Fruit fly (Drosophila melanogaster) whole organism, embryonic: ENCODE measurements around the gene net.
A peak's percentile ranks its signal among the peaks of the same experiment; 100 is the strongest.

Experiments used
- B-H2 ChIP-seq: fragments of 200-800 bp; sonication (Bioruptor generic); optimal IDR thresholded peaks from 2 replicates; lab custom pipeline; 2018; ENCODE audit warnings: missing biosample characterization, mild to moderate bottlenecking, missing genetic modification characterization
- CG12219 ChIP-seq: fragments of 200-800 bp; sonication (Bioruptor generic); optimal IDR thresholded peaks from 3 replicates; lab custom pipeline; 2018; ENCODE audit warnings: missing biosample characterization, mild to moderate bottlenecking, missing genetic modification characterization
- CG12236 ChIP-seq: fragments of 200-800 bp; sonication (Bioruptor generic); optimal IDR thresholded peaks from 2 replicates; lab custom pipeline; 2016; ENCODE audit warnings: missing biosample characterization, missing genetic modification characterization
- CG12769 ChIP-seq: fragments of 200-800 bp; sonication (Bioruptor generic); optimal IDR thresholded peaks from 2 replicates; lab custom pipeline; 2019; ENCODE audit warnings: missing biosample characterization, mild to moderate bottlenecking, missing genetic modification characterization, moderate library complexity
- CG17361 ChIP-seq: fragments of 200-800 bp; sonication (Bioruptor generic); IDR thresholded peaks from 3 replicates; pipeline ENCODE4 v1.3.6; 2022; ENCODE audit warnings: missing biosample characterization, missing genetic modification characterization
- CG17385 ChIP-seq: fragments of 200-800 bp; sonication (Bioruptor generic); optimal IDR thresholded peaks from 3 replicates; lab custom pipeline; 2018; ENCODE audit warnings: missing biosample characterization, mild to moderate bottlenecking, missing genetic modification characterization
- CG18262 ChIP-seq: fragments of 200-800 bp; optimal IDR thresholded peaks from 3 replicates; lab custom pipeline; 2019; ENCODE audit warnings: missing biosample characterization, mild to moderate bottlenecking, missing genetic modification characterization, moderate library complexity
- CG2712 ChIP-seq: fragments of 200-800 bp; optimal IDR thresholded peaks from 3 replicates; lab custom pipeline; 2019; ENCODE audit warnings: missing biosample characterization, mild to moderate bottlenecking, missing genetic modification characterization, moderate library complexity
- CG31388 ChIP-seq: fragments of 200-800 bp; sonication (Bioruptor generic); optimal IDR thresholded peaks from 2 replicates; lab custom pipeline; 2016; ENCODE audit warnings: missing biosample characterization, missing genetic modification characterization
- CG33557 ChIP-seq: fragments of 200-800 bp; sonication (Bioruptor generic); optimal IDR thresholded peaks from 2 replicates; lab custom pipeline; 2019; ENCODE audit warnings: missing biosample characterization, mild to moderate bottlenecking, missing genetic modification characterization, moderate library complexity
- CG34422 ChIP-seq: fragments of 200-800 bp; sonication (Bioruptor generic); IDR thresholded peaks from 3 replicates; pipeline ENCODE4 v1.3.6; 2022; ENCODE audit warnings: missing biosample characterization, missing genetic modification characterization
- CG4282 ChIP-seq: fragments of 200-800 bp; sonication (Bioruptor generic); optimal IDR thresholded peaks from 2 replicates; lab custom pipeline; 2016; ENCODE audit warnings: missing biosample characterization, missing genetic modification characterization
- CG4328 ChIP-seq: fragments of 200-800 bp; sonication (Bioruptor generic); optimal IDR thresholded peaks from 3 replicates; lab custom pipeline; 2017; ENCODE audit warnings: missing biosample characterization, missing genetic modification reagents, missing genetic modification characterization
- CG5180 ChIP-seq: fragments of 200-800 bp; sonication (Bioruptor generic); optimal IDR thresholded peaks from 3 replicates; lab custom pipeline; 2017; ENCODE audit warnings: missing biosample characterization, missing genetic modification characterization, mild to moderate bottlenecking, moderate library complexity, missing genetic modification reagents
- CG6689 ChIP-seq: fragments of 200-800 bp; sonication (Bioruptor generic); IDR thresholded peaks from 2 replicates; pipeline ENCODE4 v1.3.6; 2022; ENCODE audit warnings: missing biosample characterization, missing genetic modification characterization
- CG8765 ChIP-seq: fragments of 200-800 bp; sonication (Bioruptor generic); IDR thresholded peaks from 2 replicates; pipeline ENCODE4 v1.3.6; 2022; ENCODE audit warnings: missing biosample characterization, missing genetic modification characterization
- CoRest ChIP-seq: fragments of 200-800 bp; sonication (Bioruptor generic); optimal IDR thresholded peaks from 3 replicates; lab custom pipeline; 2018; ENCODE audit warnings: missing biosample characterization, mild to moderate bottlenecking, missing genetic modification characterization, moderate library complexity
- Fer1 ChIP-seq: fragments of 200-800 bp; sonication (Bioruptor generic); optimal IDR thresholded peaks from 2 replicates; lab custom pipeline; 2017; ENCODE audit warnings: missing biosample characterization, mild to moderate bottlenecking, missing genetic modification characterization
- Rfx ChIP-seq: fragments of 200-800 bp; sonication (Bioruptor generic); IDR thresholded peaks from 2 replicates; pipeline ENCODE4 v1.3.6; 2022; ENCODE audit warnings: missing biosample characterization, missing genetic modification characterization
- Six4 ChIP-seq: fragments of 200-800 bp; sonication (Bioruptor generic); optimal IDR thresholded peaks from 2 replicates; lab custom pipeline; 2016; ENCODE audit warnings: missing biosample characterization, missing genetic modification characterization
- Stat92E ChIP-seq, 3 experiments: fragments of >200 bp in 2 of 3; fragments of 200-800 bp in 1 of 3; sonication (Bioruptor generic) in 1 of 3; optimal IDR thresholded peaks; 2 replicates each; lab custom pipeline; 2017 to 2019; ENCODE audit warnings: missing biosample characterization in 3 of 3, missing genetic modification characterization in 3 of 3, mild to moderate bottlenecking in 1 of 3, moderate library complexity in 1 of 3
- Usf ChIP-seq: fragments of 200-800 bp; sonication (Bioruptor generic); optimal IDR thresholded peaks from 2 replicates; lab custom pipeline; 2017; ENCODE audit warnings: missing genotype, missing biosample characterization, missing genetic modification characterization
- abd-A ChIP-seq: fragments of 200-800 bp; sonication (Bioruptor generic); optimal IDR thresholded peaks from 3 replicates; lab custom pipeline; 2019; ENCODE audit warnings: missing biosample characterization, mild to moderate bottlenecking, missing genetic modification characterization, moderate library complexity
- bbx ChIP-seq: fragments of 200-800 bp; sonication (Bioruptor generic); IDR thresholded peaks from 2 replicates; pipeline ENCODE4 v1.3.6; 2022; ENCODE audit warnings: missing biosample characterization, missing genetic modification characterization; ENCODE audit not compliant: partially characterized antibody
- bsh ChIP-seq, 2 experiments: fragments of 200-800 bp; sonication (Bioruptor generic); optimal IDR thresholded peaks; 2 replicates each; lab custom pipeline; 2017 to 2018; ENCODE audit warnings: mild to moderate bottlenecking in 2 of 2, missing biosample characterization in 2 of 2, missing genetic modification characterization in 2 of 2, moderate library complexity in 1 of 2
- cg ChIP-seq: fragments of 200-800 bp; sonication (Bioruptor generic); optimal IDR thresholded peaks from 3 replicates; lab custom pipeline; 2019; ENCODE audit warnings: missing biosample characterization, mild to moderate bottlenecking, missing genetic modification characterization, moderate library complexity
- chinmo ChIP-seq: fragments of 200-800 bp; sonication (Bioruptor generic); IDR thresholded peaks from 4 replicates; pipeline ENCODE4 v1.3.6; 2022; ENCODE audit warnings: missing biosample characterization, missing genetic modification characterization; ENCODE audit not compliant: partially characterized antibody
- dmrt11E ChIP-seq: fragments of 200-800 bp; sonication (Bioruptor generic); optimal IDR thresholded peaks from 3 replicates; lab custom pipeline; 2018; ENCODE audit warnings: missing biosample characterization, mild to moderate bottlenecking, missing genetic modification characterization, moderate library complexity
- dysf ChIP-seq: fragments of 200-800 bp; sonication (Bioruptor generic); IDR thresholded peaks from 3 replicates; pipeline ENCODE4 v1.3.6; 2022; ENCODE audit warnings: missing biosample characterization, missing genetic modification characterization
- ewg ChIP-seq: fragments of 200-800 bp; sonication (Bioruptor generic); optimal IDR thresholded peaks from 3 replicates; lab custom pipeline; 2017; ENCODE audit warnings: mild to moderate bottlenecking, missing biosample characterization, missing genetic modification reagents, missing genetic modification characterization
- gfzf ChIP-seq: fragments of 200-800 bp; sonication (Bioruptor generic); optimal IDR thresholded peaks from 2 replicates; lab custom pipeline; 2016; ENCODE audit warnings: missing biosample characterization, mild to moderate bottlenecking, missing genetic modification characterization, moderate library complexity
- kah ChIP-seq: fragments of 200-800 bp; sonication (Bioruptor generic); optimal IDR thresholded peaks from 2 replicates; lab custom pipeline; 2018; ENCODE audit warnings: missing biosample characterization, mild to moderate bottlenecking, missing genetic modification characterization
- lola ChIP-seq, 3 experiments: fragments of >200 bp in 2 of 3; fragments of 200-800 bp in 1 of 3; sonication (Bioruptor generic) in 1 of 3; optimal IDR thresholded peaks; 2 replicates each; lab custom pipeline; 2017 to 2019; ENCODE audit warnings: missing biosample characterization in 3 of 3, missing genetic modification characterization in 3 of 3, mild to moderate bottlenecking in 1 of 3, moderate library complexity in 1 of 3
- nau ChIP-seq: fragments of 200-800 bp; sonication (Bioruptor generic); optimal IDR thresholded peaks from 3 replicates; lab custom pipeline; 2017; ENCODE audit warnings: missing biosample characterization, mild to moderate bottlenecking, missing genetic modification characterization, missing genetic modification reagents
- oc ChIP-seq: fragments of 200-800 bp; sonication (Bioruptor generic); optimal IDR thresholded peaks from 2 replicates; lab custom pipeline; 2018; ENCODE audit warnings: missing biosample characterization, mild to moderate bottlenecking, missing genetic modification characterization, moderate library complexity
- odd ChIP-seq: fragments of 200-800 bp; sonication (Bioruptor generic); optimal IDR thresholded peaks from 2 replicates; lab custom pipeline; 2017; ENCODE audit warnings: missing biosample characterization, mild to moderate bottlenecking, missing genetic modification characterization
- psq ChIP-seq: fragments of 200-800 bp; sonication (Bioruptor generic); optimal IDR thresholded peaks from 2 replicates; lab custom pipeline; 2017; ENCODE audit warnings: missing biosample characterization, missing genetic modification characterization
- pum ChIP-seq: fragments of 200-800 bp; sonication (Bioruptor generic); optimal IDR thresholded peaks from 2 replicates; lab custom pipeline; 2016; ENCODE audit warnings: missing biosample characterization, missing genetic modification characterization
- ranshi ChIP-seq: fragments of 200-800 bp; sonication (Bioruptor generic); IDR thresholded peaks from 2 replicates; pipeline ENCODE4 v1.3.6; 2022; ENCODE audit warnings: missing biosample characterization, missing genetic modification characterization
- ro ChIP-seq: fragments of 200-800 bp; sonication (Bioruptor generic); IDR thresholded peaks from 2 replicates; pipeline ENCODE4 v1.3.6; 2022; ENCODE audit warnings: missing biosample characterization, missing genetic modification characterization
- schlank ChIP-seq: fragments of 200-800 bp; sonication (Bioruptor generic); optimal IDR thresholded peaks from 2 replicates; lab custom pipeline; 2018; ENCODE audit warnings: missing biosample characterization, mild to moderate bottlenecking, missing genetic modification characterization
- scrt ChIP-seq: fragments of 200-800 bp; sonication (Bioruptor generic); optimal IDR thresholded peaks from 2 replicates; lab custom pipeline; 2018; ENCODE audit warnings: missing biosample characterization, mild to moderate bottlenecking, missing genetic modification characterization, moderate library complexity
- sd ChIP-seq: fragments of 200-800 bp; sonication (Bioruptor generic); optimal IDR thresholded peaks from 3 replicates; lab custom pipeline; 2018; ENCODE audit warnings: missing biosample characterization, mild to moderate bottlenecking, missing genetic modification characterization, moderate library complexity
- shn ChIP-seq: fragments of 200-800 bp; sonication (Bioruptor generic); optimal IDR thresholded peaks from 3 replicates; lab custom pipeline; 2016; ENCODE audit warnings: missing biosample characterization, missing genetic modification characterization
- sob ChIP-seq: fragments of 200-800 bp; sonication (Bioruptor generic); IDR thresholded peaks from 2 replicates; pipeline ENCODE4 v1.3.6; 2022; ENCODE audit warnings: missing biosample characterization, missing genetic modification characterization
- vfl ChIP-seq: fragments of 200-800 bp; sonication (Bioruptor generic); optimal IDR thresholded peaks from 2 replicates; lab custom pipeline; 2016; ENCODE audit warnings: missing biosample characterization, missing genetic modification characterization
- z ChIP-seq: fragments of 200-800 bp; sonication (Bioruptor generic); IDR thresholded peaks from 3 replicates; pipeline ENCODE4 v1.3.6; 2022; ENCODE audit warnings: missing biosample characterization, missing genetic modification characterization

net gene

DNA sequence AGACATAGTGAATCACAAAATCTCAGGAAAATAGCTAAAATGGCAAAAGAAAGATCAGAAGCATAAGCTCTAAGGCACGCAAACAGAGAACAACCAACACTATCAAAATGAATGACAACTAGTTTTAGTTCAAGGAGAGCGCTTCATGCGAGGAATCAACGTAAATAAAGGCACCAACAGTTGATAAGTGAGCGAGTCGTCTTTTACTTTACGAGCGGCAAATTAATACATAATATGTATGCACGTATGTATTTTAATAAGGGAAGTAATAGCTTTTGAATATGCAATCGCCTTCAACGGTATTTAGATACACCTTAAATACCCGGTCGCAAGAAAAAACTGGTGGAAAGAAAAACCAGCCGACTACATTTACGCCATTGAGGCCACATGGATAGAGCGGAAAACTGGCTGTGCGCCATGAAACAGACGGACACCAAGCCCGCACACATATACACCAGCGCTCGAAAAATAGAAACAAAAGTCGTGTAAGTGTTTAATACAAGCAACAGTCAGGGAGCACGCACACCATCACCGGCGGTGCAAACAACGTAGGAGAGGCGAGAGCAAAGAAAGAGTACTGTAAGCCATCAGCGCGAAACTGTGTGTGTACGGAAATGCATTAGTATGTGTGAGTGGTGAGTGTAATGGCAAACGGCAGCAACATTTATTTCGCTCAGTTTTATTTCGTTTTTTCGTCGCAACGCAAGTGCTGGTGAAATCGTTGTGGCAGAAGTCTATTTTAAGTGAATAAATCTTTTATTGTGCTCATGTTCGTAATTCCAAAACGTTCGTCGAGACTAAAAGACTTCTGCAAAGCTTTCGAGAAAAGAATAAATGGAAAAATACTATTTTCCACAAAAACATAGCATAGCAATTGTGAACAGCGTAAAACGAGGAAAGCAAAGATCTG is 20.6 kb downstream of the net start, which contains the start of gene dbr:
dbr (plus strand) TSS at position 114 of the 910 bp plus-strand sequence.
- peak; percentile 100 for TF ChIP-seq cg (GFP tag; lab: Kevin White, UChicago)
- TF ChIP-seq bbx (GFP tag; lab: Robert Waterston, UW) = 0 out of 2 replicates have a peak, but pooled peaks have one; percentile 7
- no peak for TF ChIP-seq Six4 (GFP tag; lab: Kevin White, UChicago)
- TF ChIP-seq CG17361 (GFP tag; lab: Robert Waterston, UW) = peak; percentile 28; the same call in 1 of the 3 replicates
- no peak for TF ChIP-seq CG6689
- peak; percentile 25 for TF ChIP-seq sd
- peak; percentile 26 for TF ChIP-seq kah
- peak; percentile 68 for TF ChIP-seq Fer1 (GFP tag; lab: Kevin White, UChicago)
- TF ChIP-seq shn (GFP tag; lab: Kevin White, UChicago) = no peak
- TF ChIP-seq ewg (GFP tag; lab: Kevin White, UChicago) = peak; percentile 6
- TF ChIP-seq vfl (GFP tag; lab: Kevin White, UChicago) = no peak
- TF ChIP-seq pum (GFP tag; lab: Kevin White, UChicago) = no peak
- TF ChIP-seq ro = no peak
- no peak for TF ChIP-seq schlank (tag; lab: Kevin White, UChicago)
- TF ChIP-seq sob (GFP tag; lab: Robert Waterston, UW) = 0 out of 2 replicates have a peak, but pooled peaks have one; percentile 32
- TF ChIP-seq CG17385 (GFP tag; lab: Kevin White, UChicago) = peak; percentile 18
- TF ChIP-seq CG4328 (GFP tag; lab: Kevin White, UChicago) = peak; percentile 33
- no peak for TF ChIP-seq CG4282 (GFP tag; lab: Kevin White, UChicago)
- peak; percentile 52; the same call in 1 of the 2 replicates for TF ChIP-seq Rfx (GFP tag; lab: Robert Waterston, UW)
- peak; percentile 74 for TF ChIP-seq scrt (GFP tag; lab: Kevin White, UChicago)
- TF ChIP-seq CG34422 (GFP tag; lab: Robert Waterston, UW) = peak; percentile 10; the same call in 1 of the 3 replicates
- peak; percentile 58 for TF ChIP-seq CoRest (tag; lab: Kevin White, UChicago)
- TF ChIP-seq dysf = 0 out of 3 replicates have a peak, but pooled peaks have one; percentile 8
- TF ChIP-seq CG33557 (GFP tag; lab: Kevin White, UChicago) = peak; percentile 20
- TF ChIP-seq lola (GFP tag; optimal IDR thresholded peaks at IDR 0.05; lab: Kevin White, UChicago) = peak in 1 of 3 experiments; percentile 20
- TF ChIP-seq CG5180 (GFP tag; lab: Kevin White, UChicago) = peak; percentile 5
- no peak for TF ChIP-seq CG8765 (GFP tag; lab: Robert Waterston, UW)
- peak in 1 of 3 experiments; percentile 44 for TF ChIP-seq Stat92E (GFP tag; optimal IDR thresholded peaks at IDR 0.05; lab: Kevin White, UChicago)
- peak; percentile 17 for TF ChIP-seq CG2712 (tag; lab: Kevin White, UChicago)
- TF ChIP-seq abd-A (tag; lab: Kevin White, UChicago) = peak; percentile 91
- peak; percentile 54 for TF ChIP-seq CG12769 (tag; lab: Kevin White, UChicago)
- TF ChIP-seq z (GFP tag; lab: Robert Waterston, UW) = peak; percentile 79; the same call in 2 of the 3 replicates
- TF ChIP-seq CG12219 (GFP tag; lab: Kevin White, UChicago) = no peak
- peak; percentile 1 for TF ChIP-seq CG18262 (tag; lab: Kevin White, UChicago)
- peak; percentile 72 for TF ChIP-seq B-H2 (GFP tag; lab: Kevin White, UChicago)
- no peak for TF ChIP-seq dmrt11E (tag; lab: Kevin White, UChicago)
- TF ChIP-seq oc (tag; lab: Kevin White, UChicago) = no peak
- no peak for TF ChIP-seq nau
- TF ChIP-seq chinmo (GFP tag; lab: Robert Waterston, UW) = peak; percentile 89
- TF ChIP-seq CG31388 = no peak
- TF ChIP-seq psq (GFP tag; lab: Kevin White, UChicago) = no peak
- TF ChIP-seq CG12236 (GFP tag; lab: Kevin White, UChicago) = no peak
- TF ChIP-seq gfzf (GFP tag; lab: Kevin White, UChicago) = no peak
- no peak for TF ChIP-seq Usf (GFP tag; lab: Kevin White, UChicago)
- TF ChIP-seq odd = peak; percentile 61
- no peak for TF ChIP-seq ranshi (GFP tag; lab: Robert Waterston, UW)
- TF ChIP-seq bsh (GFP tag; optimal IDR thresholded peaks at IDR 0.05; lab: Kevin White, UChicago) = peak in 1 of 2 experiments; percentile 77
